Comparison of ENCODE assay signal across 6 fruit fly cellular contexts in genomic region chr3R:14283042-14283626, dm6.
TF ChIP-seq lines count a peak whose summit lies in the region.

No protein-coding gene starts in this region.

- no peak for TF ChIP-seq CTCF in whole organism, embryonic (GFP tag; optimal IDR thresholded peaks at IDR 0.05; lab: Kevin White, UChicago)

TF ChIP-seq in whole organism, 6 proteins besides CTCF, POLR2A, EP300 and RAD21:
- TF ChIP-seq Dll (optimal IDR thresholded peaks at IDR 0.05; lab: Kevin White, UChicago) (peak; percentile 27), pan (optimal IDR thresholded peaks at IDR 0.05; lab: Kevin White, UChicago) (no peak)
TF ChIP-seq in whole organism: peak in this region for 1.

TF ChIP-seq in whole organism, adult, 20 proteins besides CTCF, POLR2A, EP300 and RAD21 (continues in another document):
- TF ChIP-seq bab1 (GFP tag; optimal IDR thresholded peaks at IDR 0.05; lab: Kevin White, UChicago) = no peak
- TF ChIP-seq CG5204 (GFP tag; optimal IDR thresholded peaks at IDR 0.05; lab: Kevin White, UChicago) = no peak
- TF ChIP-seq cic (GFP tag; optimal IDR thresholded peaks at IDR 0.05; lab: Kevin White, UChicago) = peak; percentile 75
- no peak for TF ChIP-seq Crg-1 (GFP tag; optimal IDR thresholded peaks at IDR 0.05; lab: Kevin White, UChicago)
- peak; percentile 92 for TF ChIP-seq pad (GFP tag; optimal IDR thresholded peaks at IDR 0.05; lab: Kevin White, UChicago)
- no peak for TF ChIP-seq CG14711 (tag; optimal IDR thresholded peaks at IDR 0.05; lab: Kevin White, UChicago)
- TF ChIP-seq Clk (GFP tag; optimal IDR thresholded peaks at IDR 0.05; lab: Kevin White, UChicago) = no peak
- TF ChIP-seq CG11617 (GFP tag; optimal IDR thresholded peaks at IDR 0.05; lab: Kevin White, UChicago) = no peak
- TF ChIP-seq Hr96 (GFP tag; optimal IDR thresholded peaks at IDR 0.05; lab: Kevin White, UChicago) = no peak
- TF ChIP-seq tj (GFP tag; optimal IDR thresholded peaks at IDR 0.05; lab: Kevin White, UChicago) = no peak
- TF ChIP-seq ovo (GFP tag; optimal IDR thresholded peaks at IDR 0.05; lab: Kevin White, UChicago) = peak; percentile 53
- TF ChIP-seq CG12768 (GFP tag; optimal IDR thresholded peaks at IDR 0.05; lab: Kevin White, UChicago) = no peak
- no peak for TF ChIP-seq CG7045 (GFP tag; optimal IDR thresholded peaks at IDR 0.05; lab: Kevin White, UChicago)
- no peak for TF ChIP-seq CG33017 (tag; optimal IDR thresholded peaks at IDR 0.05; lab: Kevin White, UChicago)
- no peak for TF ChIP-seq toe (GFP tag; optimal IDR thresholded peaks at IDR 0.05; lab: Kevin White, UChicago)
- no peak for TF ChIP-seq cnc (optimal IDR thresholded peaks at IDR 0.05; lab: Kevin White, UChicago)
- peak; percentile 36 for TF ChIP-seq CG1620 (GFP tag; optimal IDR thresholded peaks at IDR 0.05; lab: Kevin White, UChicago)
- no peak for TF ChIP-seq CG7101 (tag; optimal IDR thresholded peaks at IDR 0.05; lab: Kevin White, UChicago)
- no peak for TF ChIP-seq Mnt (GFP tag; optimal IDR thresholded peaks at IDR 0.05; lab: Kevin White, UChicago)

TF ChIP-seq in whole organism, embryonic, 481 proteins besides CTCF, POLR2A, EP300 and RAD21 (continues in another document):
- TF ChIP-seq fu2 (GFP tag; optimal IDR thresholded peaks at IDR 0.05; lab: Kevin White, UChicago) (peak; percentile 62), CG7556 (GFP tag; optimal IDR thresholded peaks at IDR 0.05; lab: Kevin White, UChicago) (no peak), CG18619 (GFP tag; optimal IDR thresholded peaks at IDR 0.05; lab: Kevin White, UChicago) (peak; percentile 55), tna (GFP tag; IDR thresholded peaks at IDR 0.05; lab: Robert Waterston, UW; ENCODE audit: partially characterized antibody) (no peak), jigr1 (GFP tag; IDR thresholded peaks at IDR 0.05; lab: Robert Waterston, UW) (no peak), mirr (GFP tag; optimal IDR thresholded peaks at IDR 0.05; lab: Kevin White, UChicago) (no peak), YL-1 (GFP tag; optimal IDR thresholded peaks at IDR 0.05; lab: Kevin White, UChicago) (no peak), eyg (GFP tag; optimal IDR thresholded peaks at IDR 0.05; lab: Kevin White, UChicago) (no peak), toy (GFP tag; IDR thresholded peaks at IDR 0.05; lab: Robert Waterston, UW) (no peak), schlank (tag; optimal IDR thresholded peaks at IDR 0.05; lab: Kevin White, UChicago) (peak; percentile 6), bab2 (GFP tag; optimal IDR thresholded peaks at IDR 0.05; lab: Kevin White, UChicago) (no peak), CG31388 (GFP tag; optimal IDR thresholded peaks at IDR 0.05; lab: Kevin White, UChicago) (no peak), gfzf (GFP tag; optimal IDR thresholded peaks at IDR 0.05; lab: Kevin White, UChicago) (no peak), btn (GFP tag; optimal IDR thresholded peaks at IDR 0.05; lab: Kevin White, UChicago) (no peak), CG6765 (GFP tag; optimal IDR thresholded peaks at IDR 0.05; lab: Kevin White, UChicago) (peak; percentile 25), ham (GFP tag; IDR thresholded peaks at IDR 0.05; lab: Robert Waterston, UW) (no peak), trh (GFP tag; optimal IDR thresholded peaks at IDR 0.05; lab: Kevin White, UChicago) (no peak), sim (GFP tag; IDR thresholded peaks at IDR 0.05; lab: Robert Waterston, UW) (no peak), CG14965 (GFP tag; optimal IDR thresholded peaks at IDR 0.05; lab: Kevin White, UChicago; ENCODE audit: borderline replicate concordance) (no peak)

TF ChIP-seq in whole organism, prepupa, 60 proteins besides CTCF, POLR2A, EP300 and RAD21 (continues in another document):
- TF ChIP-seq CG11762 (GFP tag; optimal IDR thresholded peaks at IDR 0.05; lab: Kevin White, UChicago; ENCODE audit: insufficient read depth) (peak; percentile 67), spab (GFP tag; optimal IDR thresholded peaks at IDR 0.05; lab: Kevin White, UChicago) (no peak), svp (GFP tag; lab: Kevin White, UChicago) (peak; percentile 84), CG10669 (GFP tag; optimal IDR thresholded peaks at IDR 0.05; lab: Kevin White, UChicago) (peak; percentile 38), CG34406 (GFP tag; optimal IDR thresholded peaks at IDR 0.05; lab: Kevin White, UChicago) (peak; percentile 77), fkh (GFP tag; optimal IDR thresholded peaks at IDR 0.05; lab: Kevin White, UChicago) (no peak), Eip93F (GFP tag; optimal IDR thresholded peaks at IDR 0.05; lab: Kevin White, UChicago) (no peak), CG11902 (GFP tag; optimal IDR thresholded peaks at IDR 0.05; lab: Kevin White, UChicago) (peak; percentile 37), Ets21C (GFP tag; optimal IDR thresholded peaks at IDR 0.05; lab: Kevin White, UChicago) (peak; percentile 74), CG31627 (GFP tag; optimal IDR thresholded peaks at IDR 0.05; lab: Kevin White, UChicago) (peak; percentile 88), CG8632 (GFP tag; optimal IDR thresholded peaks at IDR 0.05; lab: Kevin White, UChicago) (peak; percentile 77), acj6 (GFP tag; optimal IDR thresholded peaks at IDR 0.05; lab: Kevin White, UChicago) (peak; percentile 81), vri (GFP tag; optimal IDR thresholded peaks at IDR 0.05; lab: Kevin White, UChicago) (peak; percentile 58), CG6792 (GFP tag; optimal IDR thresholded peaks at IDR 0.05; lab: Kevin White, UChicago) (peak; percentile 54), CG6808 (GFP tag; optimal IDR thresholded peaks at IDR 0.05; lab: Kevin White, UChicago) (no peak), lz (GFP tag; optimal IDR thresholded peaks at IDR 0.05; lab: Kevin White, UChicago) (peak; percentile 83), CG8119 (GFP tag; IDR thresholded peaks at IDR 0.05; lab: Robert Waterston, UW) (no peak), CG7368 (GFP tag; optimal IDR thresholded peaks at IDR 0.05; lab: Kevin White, UChicago) (peak; percentile 39), pdm3 (GFP tag; optimal IDR thresholded peaks at IDR 0.05; lab: Kevin White, UChicago) (peak; percentile 85)

TF ChIP-seq in whole organism, pupa, 21 proteins besides CTCF, POLR2A, EP300 and RAD21:
- TF ChIP-seq CG4496 (GFP tag; IDR thresholded peaks at IDR 0.05; lab: Robert Waterston, UW) (no peak), fd96Ca (GFP tag; IDR thresholded peaks at IDR 0.05; lab: Robert Waterston, UW) (no peak), EcR (GFP tag; optimal IDR thresholded peaks at IDR 0.05; lab: Kevin White, UChicago) (peak; percentile 67), Snoo (tag; optimal IDR thresholded peaks at IDR 0.05; lab: Kevin White, UChicago) (peak; percentile 68), CG17806 (tag; optimal IDR thresholded peaks at IDR 0.05; lab: Kevin White, UChicago) (peak; percentile 18), CG15710 (tag; optimal IDR thresholded peaks at IDR 0.05; lab: Kevin White, UChicago) (peak; percentile 47), CG8301 (tag; optimal IDR thresholded peaks at IDR 0.05; lab: Kevin White, UChicago) (peak; percentile 63), rn (GFP tag; IDR thresholded peaks at IDR 0.05; lab: Robert Waterston, UW) (no peak), D1 (tag; optimal IDR thresholded peaks at IDR 0.05; lab: Kevin White, UChicago) (no peak), CG12605 (GFP tag; IDR thresholded peaks at IDR 0.05; lab: Robert Waterston, UW) (no peak), CG14655 (GFP tag; optimal IDR thresholded peaks at IDR 0.05; lab: Kevin White, UChicago) (peak; percentile 75), Ets98B (GFP tag; IDR thresholded peaks at IDR 0.05; lab: Robert Waterston, UW) (no peak), Pif1B (GFP tag; optimal IDR thresholded peaks at IDR 0.05; lab: Kevin White, UChicago) (no peak), CG9948 (tag; optimal IDR thresholded peaks at IDR 0.05; lab: Kevin White, UChicago) (peak; percentile 77), CG8159 (tag; optimal IDR thresholded peaks at IDR 0.05; lab: Kevin White, UChicago) (peak; percentile 57), CG13204 (GFP tag; optimal IDR thresholded peaks at IDR 0.05; lab: Kevin White, UChicago) (no peak), CG34367 (tag; optimal IDR thresholded peaks at IDR 0.05; lab: Kevin White, UChicago) (peak; percentile 37), CG10348 (GFP tag; IDR thresholded peaks at IDR 0.05; lab: Robert Waterston, UW) (no peak), Pif1A (GFP tag; optimal IDR thresholded peaks at IDR 0.05; lab: Kevin White, UChicago) (peak; percentile 28), CG32121 (GFP tag; IDR thresholded peaks at IDR 0.05; lab: Robert Waterston, UW) (no peak), gl (tag; optimal IDR thresholded peaks at IDR 0.05; lab: Kevin White, UChicago) (no peak)

TF ChIP-seq in whole organism, wandering third instar larva, 38 proteins besides CTCF, POLR2A, EP300 and RAD21 (continues in another document):
- TF ChIP-seq CG32264 (GFP tag; optimal IDR thresholded peaks at IDR 0.05; lab: Kevin White, UChicago) = no peak
- TF ChIP-seq dmrt93B (GFP tag; optimal IDR thresholded peaks at IDR 0.05; lab: Kevin White, UChicago) = peak; percentile 57
- TF ChIP-seq HLH106 (tag; optimal IDR thresholded peaks at IDR 0.05; lab: Kevin White, UChicago) = peak; percentile 78
- peak; percentile 2 for TF ChIP-seq dsf (GFP tag; optimal IDR thresholded peaks at IDR 0.05; lab: Kevin White, UChicago; ENCODE audit: borderline replicate concordance)
- TF ChIP-seq ey (GFP tag; optimal IDR thresholded peaks at IDR 0.05; lab: Kevin White, UChicago) = peak; percentile 86
- TF ChIP-seq sv (GFP tag; optimal IDR thresholded peaks at IDR 0.05; lab: Kevin White, UChicago) = peak; percentile 49
- peak; percentile 67 for TF ChIP-seq rgr (GFP tag; optimal IDR thresholded peaks at IDR 0.05; lab: Kevin White, UChicago)
- peak; percentile 83 for TF ChIP-seq fru (GFP tag; optimal IDR thresholded peaks at IDR 0.05; lab: Kevin White, UChicago)
- TF ChIP-seq lola (GFP tag; optimal IDR thresholded peaks at IDR 0.05; lab: Kevin White, UChicago) = no peak
- peak; percentile 88 for TF ChIP-seq Vsx2 (GFP tag; optimal IDR thresholded peaks at IDR 0.05; lab: Kevin White, UChicago; ENCODE audit: partially characterized antibody)
- TF ChIP-seq Dif (GFP tag; optimal IDR thresholded peaks at IDR 0.05; lab: Kevin White, UChicago; ENCODE audit: partially characterized antibody) = peak; percentile 96
- peak; percentile 59 for TF ChIP-seq woc (GFP tag; optimal IDR thresholded peaks at IDR 0.05; lab: Kevin White, UChicago)
- peak; percentile 39 for TF ChIP-seq Hnf4 (GFP tag; optimal IDR thresholded peaks at IDR 0.05; lab: Kevin White, UChicago)
- TF ChIP-seq jim (GFP tag; optimal IDR thresholded peaks at IDR 0.05; lab: Kevin White, UChicago) = no peak
- no peak for TF ChIP-seq Abd-B (GFP tag; optimal IDR thresholded peaks at IDR 0.05; lab: Kevin White, UChicago)
- TF ChIP-seq Myc (optimal IDR thresholded peaks at IDR 0.05; lab: Kevin White, UChicago) = no peak
- TF ChIP-seq Jra (GFP tag; optimal IDR thresholded peaks at IDR 0.05; lab: Kevin White, UChicago) = peak; percentile 3
- TF ChIP-seq dl (GFP tag; optimal IDR thresholded peaks at IDR 0.05; lab: Kevin White, UChicago; ENCODE audit: insufficient read depth in 1 of 2, partially characterized antibody in 2 of 2) = peak; percentile 73 to 88
- TF ChIP-seq N (GFP tag; optimal IDR thresholded peaks at IDR 0.05; lab: Kevin White, UChicago) = no peak
- no peak for TF ChIP-seq CrebA (GFP tag; optimal IDR thresholded peaks at IDR 0.05; lab: Kevin White, UChicago; ENCODE audit: borderline replicate concordance)
- TF ChIP-seq Dfd (GFP tag; optimal IDR thresholded peaks at IDR 0.05; lab: Kevin White, UChicago) = no peak
- no peak for TF ChIP-seq CG9705 (GFP tag; optimal IDR thresholded peaks at IDR 0.05; lab: Kevin White, UChicago)
